Fruit fly (Drosophila melanogaster) whole organism, embryonic: ENCODE data around the gene Osi18.

Experiments used
- BEAF-32 ChIP-seq: fragments of 200-800 bp; sonication (Bioruptor generic); optimal IDR thresholded peaks from 3 replicates; lab custom pipeline; 2017; ENCODE audit warnings: missing biosample characterization, missing genetic modification characterization, mild to moderate bottlenecking, moderate library complexity, missing genetic modification reagents
- Blimp-1 ChIP-seq: fragments of 200-800 bp; sonication (Bioruptor generic); optimal IDR thresholded peaks from 3 replicates; lab custom pipeline; 2018; ENCODE audit warnings: missing biosample characterization, missing genetic modification characterization, mild to moderate bottlenecking, moderate library complexity, missing genetic modification reagents
- Bteb2 ChIP-seq: fragments of 200-800 bp; sonication (Bioruptor generic); optimal IDR thresholded peaks from 2 replicates; lab custom pipeline; 2016; ENCODE audit warnings: missing biosample characterization, missing genetic modification characterization
- CG12104 ChIP-seq: fragments of 200-800 bp; sonication (Bioruptor generic); optimal IDR thresholded peaks from 3 replicates; lab custom pipeline; 2016; ENCODE audit warnings: missing biosample characterization, missing genetic modification characterization
- CG12155 ChIP-seq: fragments of 200-800 bp; sonication (Bioruptor generic); optimal IDR thresholded peaks from 3 replicates; lab custom pipeline; 2016; ENCODE audit warnings: missing biosample characterization, missing genetic modification characterization
- CG13287 ChIP-seq: fragments of 200-800 bp; sonication (Bioruptor generic); IDR thresholded peaks from 2 replicates; pipeline ENCODE4 v1.3.6; 2022; ENCODE audit warnings: missing biosample characterization, missing genetic modification characterization; ENCODE audit not compliant: partially characterized antibody
- CG14014 ChIP-seq: fragments of 200-800 bp; sonication (Bioruptor generic); IDR thresholded peaks from 2 replicates; pipeline ENCODE4 v1.3.6; 2022; ENCODE audit warnings: missing biosample characterization, missing genetic modification characterization
- CG14965 ChIP-seq: fragments of 200-800 bp; sonication (Bioruptor generic); optimal IDR thresholded peaks from 2 replicates; lab custom pipeline; 2016; ENCODE audit warnings: missing biosample characterization, missing genetic modification characterization, borderline replicate concordance
- CG17328 ChIP-seq: fragments of 200-800 bp; sonication (Bioruptor generic); IDR thresholded peaks from 2 replicates; pipeline ENCODE4 v1.3.6; 2022; ENCODE audit warnings: missing biosample characterization, missing genetic modification characterization
- CG32772 ChIP-seq: fragments of 200-800 bp; sonication (Bioruptor generic); IDR thresholded peaks from 2 replicates; pipeline ENCODE4 v1.3.6; 2022; ENCODE audit warnings: missing biosample characterization, missing genetic modification characterization
- CG3726 ChIP-seq: fragments of 200-800 bp; sonication (Bioruptor generic); IDR thresholded peaks from 3 replicates; pipeline ENCODE4, ENCODE4 v1.3.6; 2022; ENCODE audit warnings: missing biosample characterization, missing genetic modification characterization
- CG3838 ChIP-seq: fragments of 200-800 bp; sonication (Bioruptor generic); optimal IDR thresholded peaks from 3 replicates; lab custom pipeline; 2016; ENCODE audit warnings: missing biosample characterization, missing genetic modification characterization
- CG4820 ChIP-seq: fragments of 200-800 bp; sonication (Bioruptor generic); optimal IDR thresholded peaks from 3 replicates; lab custom pipeline; 2016; ENCODE audit warnings: missing biosample characterization, missing genetic modification characterization
- CG4854 ChIP-seq: fragments of 200-800 bp; sonication (Bioruptor generic); optimal IDR thresholded peaks from 2 replicates; lab custom pipeline; 2016; ENCODE audit warnings: missing biosample characterization, missing genetic modification characterization, inconsistent platforms
- CG7271 ChIP-seq: fragments of 200-800 bp; sonication (Bioruptor generic); optimal IDR thresholded peaks from 2 replicates; lab custom pipeline; 2018; ENCODE audit warnings: missing biosample characterization, mild to moderate bottlenecking, missing genetic modification characterization, moderate library complexity
- CG8388 ChIP-seq: fragments of 200-800 bp; sonication (Bioruptor generic); optimal IDR thresholded peaks from 2 replicates; lab custom pipeline; 2019; ENCODE audit warnings: missing biosample characterization, mild to moderate bottlenecking, missing genetic modification characterization, moderate library complexity
- CG9727 ChIP-seq: fragments of 200-800 bp; sonication (Bioruptor generic); optimal IDR thresholded peaks from 3 replicates; lab custom pipeline; 2017; ENCODE audit warnings: missing biosample characterization, mild to moderate bottlenecking, missing genetic modification characterization
- CkIIα-i1 ChIP-seq: fragments of 200-800 bp; sonication (Bioruptor generic); IDR thresholded peaks from 2 replicates; pipeline ENCODE4 v1.3.6; 2022; ENCODE audit warnings: missing biosample characterization, missing genetic modification characterization
- E2f1 ChIP-seq: fragments of 200-800 bp; sonication (Bioruptor generic); IDR thresholded peaks from 2 replicates; pipeline ENCODE4 v1.3.6; 2022; ENCODE audit warnings: missing biosample characterization, missing genetic modification characterization
- Ets97D ChIP-seq: fragments of 200-800 bp; sonication (Bioruptor generic); optimal IDR thresholded peaks from 3 replicates; lab custom pipeline; 2016; ENCODE audit warnings: missing biosample characterization, missing genetic modification characterization
- Fer1 ChIP-seq: fragments of 200-800 bp; sonication (Bioruptor generic); optimal IDR thresholded peaks from 2 replicates; lab custom pipeline; 2017; ENCODE audit warnings: missing biosample characterization, mild to moderate bottlenecking, missing genetic modification characterization
- Gsc ChIP-seq: fragments of 200-800 bp; sonication (Bioruptor generic); IDR thresholded peaks from 2 replicates; pipeline ENCODE4 v1.3.6; 2022; ENCODE audit warnings: missing biosample characterization, missing genetic modification characterization
- HLHmδ ChIP-seq: fragments of 200-800 bp; sonication (Bioruptor generic); optimal IDR thresholded peaks from 2 replicates; lab custom pipeline; 2018; ENCODE audit warnings: missing biosample characterization, mild to moderate bottlenecking, missing genetic modification characterization, moderate library complexity
- Hmx ChIP-seq: fragments of 200-800 bp; sonication (Bioruptor generic); optimal IDR thresholded peaks from 2 replicates; lab custom pipeline; 2016; ENCODE audit warnings: missing biosample characterization, missing genetic modification characterization
- Hr51 ChIP-seq, 2 experiments: fragments of 200-800 bp; sonication (Bioruptor generic); optimal IDR thresholded peaks; 2 replicates in 1 of 2; 3 replicates in 1 of 2; lab custom pipeline; 2016 to 2018; ENCODE audit warnings: missing biosample characterization in 2 of 2, missing genetic modification characterization in 2 of 2, mild to moderate bottlenecking in 1 of 2, moderate library complexity in 1 of 2
- Mad ChIP-seq: fragments of 200-800 bp; sonication (Bioruptor generic); optimal IDR thresholded peaks from 2 replicates; lab custom pipeline; 2016; ENCODE audit warnings: missing biosample characterization, missing genetic modification characterization
- Oli ChIP-seq: fragments of 200-800 bp; sonication (Bioruptor generic); optimal IDR thresholded peaks from 2 replicates; lab custom pipeline; 2018; ENCODE audit warnings: missing biosample characterization, mild to moderate bottlenecking, missing genetic modification characterization, moderate library complexity
- Pdp1 ChIP-seq, 2 experiments: fragments of 200-800 bp; sonication (Bioruptor generic); optimal IDR thresholded peaks; 3 replicates each; lab custom pipeline; 2016; ENCODE audit warnings: missing biosample characterization in 2 of 2, missing genetic modification characterization in 2 of 2, mild to moderate bottlenecking in 1 of 2, moderate library complexity in 1 of 2
- Sry-β ChIP-seq: fragments of 200-800 bp; sonication (Bioruptor generic); optimal IDR thresholded peaks from 2 replicates; lab custom pipeline; 2018; ENCODE audit warnings: missing biosample characterization, mild to moderate bottlenecking, missing genetic modification characterization, moderate library complexity
- Xbp1 ChIP-seq: fragments of 200-800 bp; sonication (Bioruptor generic); optimal IDR thresholded peaks from 3 replicates; lab custom pipeline; 2016; ENCODE audit warnings: missing biosample characterization, mild to moderate bottlenecking, missing genetic modification characterization
- ab ChIP-seq: fragments of 200-800 bp; sonication (Bioruptor generic); optimal IDR thresholded peaks from 2 replicates; lab custom pipeline; 2016; ENCODE audit warnings: missing biosample characterization, missing genetic modification characterization
- ac ChIP-seq: fragments of 200-800 bp; sonication (Bioruptor generic); optimal IDR thresholded peaks from 3 replicates; lab custom pipeline; 2017; ENCODE audit warnings: missing biosample characterization, mild to moderate bottlenecking, missing genetic modification characterization
- aop ChIP-seq: fragments of 200-800 bp; sonication (Bioruptor generic); IDR thresholded peaks from 2 replicates; pipeline ENCODE4 v1.3.6; 2022; ENCODE audit warnings: missing biosample characterization, missing genetic modification characterization
- az2 ChIP-seq: fragments of 200-800 bp; sonication (Bioruptor generic); optimal IDR thresholded peaks from 3 replicates; lab custom pipeline; 2016; ENCODE audit warnings: missing biosample characterization, missing genetic modification characterization
- bigmax ChIP-seq: fragments of 200-800 bp; sonication (Bioruptor generic); optimal IDR thresholded peaks from 2 replicates; lab custom pipeline; 2018; ENCODE audit warnings: missing biosample characterization, mild to moderate bottlenecking, missing genetic modification characterization
- chinmo ChIP-seq: fragments of 200-800 bp; sonication (Bioruptor generic); IDR thresholded peaks from 4 replicates; pipeline ENCODE4 v1.3.6; 2022; ENCODE audit warnings: missing biosample characterization, missing genetic modification characterization; ENCODE audit not compliant: partially characterized antibody
- crp ChIP-seq, 2 experiments: fragments of 200-800 bp; sonication (Bioruptor generic); optimal IDR thresholded peaks; 2 replicates in 1 of 2; 3 replicates in 1 of 2; lab custom pipeline; 2017; ENCODE audit warnings: missing biosample characterization in 2 of 2, missing genetic modification characterization in 2 of 2, mild to moderate bottlenecking in 1 of 2, moderate library complexity in 1 of 2
- da ChIP-seq: fragments of 200-800 bp; sonication (Bioruptor generic); optimal IDR thresholded peaks from 2 replicates; lab custom pipeline; 2016; ENCODE audit warnings: missing biosample characterization, missing genetic modification characterization
- dimm ChIP-seq: fragments of 200-800 bp; sonication (Bioruptor generic); IDR thresholded peaks from 2 replicates; pipeline ENCODE4 v1.3.6; 2022; ENCODE audit warnings: missing biosample characterization, missing genetic modification characterization
- dm ChIP-seq: fragments of 200-800 bp; sonication (Bioruptor generic); optimal IDR thresholded peaks from 3 replicates; lab custom pipeline; 2016; ENCODE audit warnings: missing biosample characterization, missing genetic modification characterization
- grau ChIP-seq: fragments of 200-800 bp; optimal IDR thresholded peaks from 3 replicates; lab custom pipeline; 2019; ENCODE audit warnings: missing biosample characterization, mild to moderate bottlenecking, missing genetic modification characterization, moderate library complexity
- ham ChIP-seq: fragments of 200-800 bp; sonication (Bioruptor generic); IDR thresholded peaks from 2 replicates; pipeline ENCODE4 v1.3.6; 2022; ENCODE audit warnings: missing biosample characterization, missing genetic modification characterization
- jing ChIP-seq: fragments of 200-800 bp; sonication (Bioruptor generic); optimal IDR thresholded peaks from 2 replicates; lab custom pipeline; 2018; ENCODE audit warnings: missing biosample characterization, mild to moderate bottlenecking, missing genetic modification characterization
- knrl ChIP-seq: fragments of 200-800 bp; sonication (Bioruptor generic); IDR thresholded peaks from 3 replicates; pipeline ENCODE4 v1.3.6; 2022; ENCODE audit warnings: missing biosample characterization, missing genetic modification characterization; ENCODE audit not compliant: partially characterized antibody
- pb ChIP-seq: fragments of 200-800 bp; sonication (Bioruptor generic); optimal IDR thresholded peaks from 3 replicates; lab custom pipeline; 2016; ENCODE audit warnings: missing biosample characterization, missing genetic modification characterization
- row ChIP-seq: fragments of 200-800 bp; sonication (Bioruptor generic); IDR thresholded peaks from 3 replicates; pipeline ENCODE4 v1.3.6; 2022; ENCODE audit warnings: missing biosample characterization, missing genetic modification characterization
- sc ChIP-seq, 3 experiments: fragments of >200 bp in 2 of 3; fragments of 200-800 bp in 1 of 3; sonication (Bioruptor generic) in 1 of 3; optimal IDR thresholded peaks; 2 replicates in 2 of 3; 3 replicates in 1 of 3; lab custom pipeline; 2017; ENCODE audit warnings: mild to moderate bottlenecking in 1 of 3, missing biosample characterization in 1 of 3, missing genetic modification characterization in 1 of 3, missing genetic modification reagents in 1 of 3
- scrt ChIP-seq: fragments of 200-800 bp; sonication (Bioruptor generic); optimal IDR thresholded peaks from 2 replicates; lab custom pipeline; 2018; ENCODE audit warnings: missing biosample characterization, mild to moderate bottlenecking, missing genetic modification characterization, moderate library complexity
- stwl ChIP-seq: fragments of 200-800 bp; sonication (Bioruptor generic); optimal IDR thresholded peaks from 3 replicates; lab custom pipeline; 2018; ENCODE audit warnings: missing biosample characterization, mild to moderate bottlenecking, missing genetic modification characterization, moderate library complexity
- zf30C ChIP-seq: fragments of 200-800 bp; sonication (Bioruptor generic); optimal IDR thresholded peaks from 3 replicates; lab custom pipeline; 2018; ENCODE audit warnings: missing biosample characterization, mild to moderate bottlenecking, missing genetic modification characterization

Osi18 gene

DNA sequence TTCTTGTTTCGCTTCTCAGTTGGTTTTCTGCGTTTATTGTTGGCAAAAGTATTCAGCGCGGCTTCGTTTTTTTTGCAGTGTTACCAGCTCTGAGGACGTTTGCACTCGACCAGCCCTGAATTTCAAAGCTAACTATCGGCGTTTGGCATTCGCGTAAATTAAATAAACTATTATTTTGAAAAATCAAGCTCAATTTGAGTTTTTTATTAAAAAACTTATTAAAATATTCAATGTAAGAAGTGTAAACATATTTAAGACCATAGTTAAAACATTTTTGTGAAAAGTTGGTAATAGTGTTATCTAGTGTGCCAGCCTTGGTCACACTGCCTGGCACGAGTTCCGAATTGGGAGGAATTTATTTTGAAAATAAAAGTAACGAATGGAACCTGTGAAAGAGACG lies 15.8 kb downstream of the Osi18 start, which contains the start of the genes SmD2 and CG18048 (continued):
- TF ChIP-seq pb (GFP tag; lab: Kevin White, UChicago) (no peak), CG17328 (GFP tag; lab: Robert Waterston, UW) (no peak), knrl (peak; percentile 87), ab (no peak), grau (peak; percentile 33), Mad (no peak), bigmax (GFP tag; lab: Kevin White, UChicago) (no peak), CG4820 (GFP tag; lab: Kevin White, UChicago) (no peak), CG14014 (GFP tag; lab: Robert Waterston, UW) (no peak), dm (GFP tag; lab: Kevin White, UChicago) (peak; percentile 68), az2 (no peak), CG13287 (GFP tag; lab: Robert Waterston, UW) (peak; percentile 85), CG7271 (tag; lab: Kevin White, UChicago) (no peak), Xbp1 (GFP tag; lab: Kevin White, UChicago) (peak; percentile 8), CG14965 (GFP tag; lab: Kevin White, UChicago) (no peak), CG3838 (GFP tag; lab: Kevin White, UChicago) (no peak), crp (GFP tag; optimal IDR thresholded peaks at IDR 0.05; lab: Kevin White, UChicago) (no peak), chinmo (no peak), scrt (GFP tag; lab: Kevin White, UChicago) (no peak), CG4854 (GFP tag; lab: Kevin White, UChicago) (peak; percentile 18), sc (optimal IDR thresholded peaks at IDR 0.05; lab: Kevin White, UChicago) (no peak), sc (GFP tag; optimal IDR thresholded peaks at IDR 0.05; lab: Kevin White, UChicago) (no peak), ac (GFP tag; lab: Kevin White, UChicago) (no peak), BEAF-32 (GFP tag; lab: Kevin White, UChicago) (peak; percentile 88), Sry-β (GFP tag; lab: Kevin White, UChicago) (no peak), E2f1 (GFP tag; lab: Robert Waterston, UW) (no peak), Ets97D (GFP tag; lab: Kevin White, UChicago) (peak; percentile 67), row (GFP tag; lab: Robert Waterston, UW) (peak; percentile 83), CG8388 (GFP tag; lab: Kevin White, UChicago) (no peak), da (GFP tag; lab: Kevin White, UChicago) (no peak), Hmx (no peak), Hr51 (GFP tag; optimal IDR thresholded peaks at IDR 0.05; lab: Kevin White, UChicago) (no peak), Blimp-1 (GFP tag; lab: Kevin White, UChicago) (peak; percentile 4), CG12104 (GFP tag; lab: Kevin White, UChicago) (no peak), Bteb2 (no peak), zf30C (GFP tag; lab: Kevin White, UChicago) (no peak), ham (GFP tag; lab: Robert Waterston, UW) (no peak), dimm (GFP tag; lab: Robert Waterston, UW) (no peak), CG12155 (GFP tag; lab: Kevin White, UChicago) (peak; percentile 12), Gsc (no peak), Fer1 (peak; percentile 9), CkIIα-i1 (no peak), CG9727 (GFP tag; lab: Kevin White, UChicago) (peak; percentile 14), stwl (peak; percentile 83), CG32772 (GFP tag; lab: Robert Waterston, UW) (no peak), aop (GFP tag; lab: Robert Waterston, UW) (no peak), Pdp1 (GFP tag; optimal IDR thresholded peaks at IDR 0.05; lab: Kevin White, UChicago) (peak in 1 of 2 experiments; percentile 47), Oli (tag; lab: Kevin White, UChicago) (no peak), jing (no peak), CG3726 (no peak), HLHmδ (GFP tag; lab: Kevin White, UChicago) (no peak)
